Fruit fly (Drosophila melanogaster) Kc167 (cell line): ENCODE measurements around the gene Sgt.

ENCODE experiments used
- Myc ChIP-seq: fragments of >200 bp; optimal IDR thresholded peaks from 2 replicates; lab custom pipeline; 2017; ENCODE audit warnings: missing external identifiers
- Sin3A ChIP-seq: fragments of >200 bp; optimal IDR thresholded peaks from 2 replicates; lab custom pipeline; 2018; ENCODE audit warnings: missing external identifiers
- h ChIP-seq: fragments of >200 bp; optimal IDR thresholded peaks from 3 replicates; lab custom pipeline; 2018; ENCODE audit warnings: missing external identifiers
- insv ChIP-seq: fragments of >200 bp; optimal IDR thresholded peaks from 3 replicates; lab custom pipeline; 2018; ENCODE audit warnings: missing external identifiers
- psq ChIP-seq: fragments of >200 bp; optimal IDR thresholded peaks from 2 replicates; lab custom pipeline; 2017; ENCODE audit warnings: missing external identifiers
- ttk ChIP-seq: sonication (Bioruptor generic); optimal IDR thresholded peaks from 2 replicates; lab custom pipeline; 2017; ENCODE audit warnings: missing external identifiers

The Sgt gene

DNA sequence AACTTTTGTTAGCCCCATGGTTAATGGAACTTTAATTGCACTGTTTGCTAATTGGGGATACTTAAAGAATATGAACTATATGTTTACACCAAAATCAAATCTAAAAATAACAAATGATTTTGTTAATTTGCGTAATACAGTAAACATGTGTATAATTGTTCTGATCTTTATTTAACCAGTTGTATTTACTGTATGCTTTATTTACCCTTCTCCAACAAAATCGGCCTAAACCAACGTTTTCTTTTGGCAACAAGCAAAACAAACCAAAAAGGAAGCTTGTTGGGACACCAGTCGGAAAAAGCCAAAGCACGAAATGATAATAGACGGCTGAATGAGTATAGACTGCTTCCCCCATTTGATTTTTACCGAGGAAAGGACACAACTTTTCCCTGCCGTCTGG, 773 bp upstream of the Sgt start:
- TF ChIP-seq insv (no peak), h (lab: Kevin White, UChicago) (no peak), ttk (no peak), psq (lab: Kevin White, UChicago) (no peak), Sin3A (lab: Kevin White, UChicago) (no peak), Myc (lab: Kevin White, UChicago) (no peak)

- TF ChIP-seq psq (lab: Kevin White, UChicago) = no peak
- no peak for TF ChIP-seq h (lab: Kevin White, UChicago)
- TF ChIP-seq insv = no peak
- TF ChIP-seq Myc (lab: Kevin White, UChicago) = no peak
- TF ChIP-seq ttk = no peak
- no peak for TF ChIP-seq Sin3A (lab: Kevin White, UChicago)
These were observed 1.4 kb downstream of the Sgt start, which contains the start of gene BicD for dm6 chr2L:17472582-17473524. Gene BicD, minus strand, starts transcription at chr2L:17473215.

- TF ChIP-seq Myc (lab: Kevin White, UChicago) = no peak
- no peak for TF ChIP-seq h (lab: Kevin White, UChicago)
- TF ChIP-seq insv = no peak
- no peak for TF ChIP-seq Sin3A (lab: Kevin White, UChicago)
- no peak for TF ChIP-seq psq (lab: Kevin White, UChicago)
- TF ChIP-seq ttk = no peak
These were observed 6.3 kb downstream of the Sgt start, which contains the start of gene cass for dm6 chr2L:17477710-17478109. Gene cass, minus strand, starts transcription at chr2L:17477888.

dm6 chr2L:17480943-17481580, 9.7 kb downstream of the Sgt start, which contains the start of the genes fws and Lamtor3:
Gene fws, minus strand, starts transcription at chr2L:17481029.
Gene Lamtor3, plus strand, starts transcription at chr2L:17481231.
- TF ChIP-seq insv (no peak), Sin3A (lab: Kevin White, UChicago) (no peak), h (lab: Kevin White, UChicago) (no peak), Myc (lab: Kevin White, UChicago) (no peak), psq (lab: Kevin White, UChicago) (no peak), ttk (no peak)

DNA sequence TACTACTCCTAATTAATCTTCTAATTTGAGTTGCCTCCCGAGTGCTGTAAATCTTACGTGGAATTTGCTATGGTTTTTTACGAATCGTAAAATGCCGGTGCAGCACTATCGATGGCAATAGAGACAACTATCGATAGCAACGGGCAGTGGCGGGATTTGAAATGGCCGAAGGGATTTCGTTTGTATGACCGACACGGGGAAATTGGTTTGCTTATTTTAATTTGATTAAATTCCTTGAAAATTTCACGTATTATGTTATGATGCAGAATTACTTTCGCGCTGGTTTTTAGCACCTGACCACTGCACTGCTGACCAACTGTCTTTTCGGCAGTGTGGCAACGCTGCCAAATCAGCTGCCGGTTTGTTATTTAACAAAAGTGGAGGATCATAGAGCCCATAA, 12.8 kb downstream of the Sgt start, which contains the start of the genes GCS2beta and CG5131:
Gene GCS2beta, minus strand, starts transcription at position 134 of the 400 bp plus-strand sequence.
Gene CG5131, plus strand, starts transcription at position 328 of the 400 bp plus-strand sequence.
- TF ChIP-seq ttk = no peak
- no peak for TF ChIP-seq psq (lab: Kevin White, UChicago)
- no peak for TF ChIP-seq Sin3A (lab: Kevin White, UChicago)
- no peak for TF ChIP-seq h (lab: Kevin White, UChicago)
- no peak for TF ChIP-seq insv

- TF ChIP-seq Sin3A (lab: Kevin White, UChicago) (no peak), h (lab: Kevin White, UChicago) (no peak), psq (lab: Kevin White, UChicago) (no peak), Myc (lab: Kevin White, UChicago) (no peak), ttk (no peak), insv (no peak)
These were observed 14.1 kb downstream of the Sgt start, which contains the start of the genes CG43221 and CG43645 for dm6 chr2L:17485457-17485856. Gene CG43221, plus strand, starts transcription at chr2L:17485757. Gene CG43645, plus strand, starts transcription at chr2L:17485757.

dm6 chr2L:17486264-17486663, 14.9 kb downstream of the Sgt start, which contains the start of gene CG43220:
Gene CG43220, plus strand, starts transcription at chr2L:17486564.
- TF ChIP-seq h (lab: Kevin White, UChicago) (no peak), Sin3A (lab: Kevin White, UChicago) (no peak), psq (lab: Kevin White, UChicago) (no peak), ttk (no peak), Myc (lab: Kevin White, UChicago) (no peak), insv (no peak)

DNA sequence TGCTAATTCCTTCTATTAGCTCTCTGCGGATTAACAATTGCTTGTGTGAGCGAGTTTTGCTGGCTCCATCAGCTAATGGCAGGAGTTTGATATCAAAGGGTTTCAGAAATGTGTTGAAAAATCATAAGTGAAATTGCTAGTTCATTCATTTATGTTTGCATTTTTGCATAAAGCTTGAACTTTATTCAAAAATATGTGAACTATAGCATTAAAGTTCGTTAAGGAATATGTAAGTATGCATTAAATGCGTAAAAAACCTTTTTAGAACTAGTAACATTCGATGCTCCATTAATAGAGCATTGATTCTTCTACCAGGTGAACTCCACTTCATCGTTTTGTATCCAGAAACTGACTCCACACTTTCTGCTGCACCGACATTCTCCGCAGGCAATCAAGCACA, 21.3 kb downstream of the Sgt start:
- TF ChIP-seq psq (lab: Kevin White, UChicago) = no peak
- no peak for TF ChIP-seq h (lab: Kevin White, UChicago)
- TF ChIP-seq ttk = no peak
- no peak for TF ChIP-seq Myc (lab: Kevin White, UChicago)
- no peak for TF ChIP-seq insv
- no peak for TF ChIP-seq Sin3A (lab: Kevin White, UChicago)

DNA sequence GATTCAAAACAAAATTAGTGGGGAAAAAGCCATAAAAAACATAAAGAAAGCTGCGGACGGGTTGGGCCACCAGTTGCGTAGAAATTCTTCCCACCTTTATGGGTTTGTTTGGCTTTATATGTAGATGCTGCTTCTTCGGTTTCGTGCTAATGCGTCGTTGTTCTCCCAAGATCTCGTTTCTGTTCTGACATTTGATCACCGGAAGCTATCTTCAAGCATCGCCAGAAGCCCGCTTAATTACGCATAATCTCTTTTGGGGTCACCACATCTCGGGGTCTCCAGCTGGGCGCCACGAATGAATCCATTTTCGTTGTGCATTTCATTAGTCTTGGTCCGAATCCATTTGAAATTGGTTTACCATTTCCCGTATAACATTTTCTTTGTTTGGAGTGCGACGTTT, 24.4 kb downstream of the Sgt start:
- TF ChIP-seq psq (lab: Kevin White, UChicago) = no peak
- TF ChIP-seq ttk = no peak
- no peak for TF ChIP-seq Sin3A (lab: Kevin White, UChicago)
- TF ChIP-seq Myc (lab: Kevin White, UChicago) = no peak
- TF ChIP-seq h (lab: Kevin White, UChicago) = no peak
- TF ChIP-seq insv = no peak

dm6 chr2L:17497108-17497507, 25.7 kb downstream of the Sgt start, which contains the start of gene qua:
Gene qua, minus strand, starts transcription at chr2L:17497208.
- no peak for TF ChIP-seq psq (lab: Kevin White, UChicago)
- TF ChIP-seq ttk = no peak
- no peak for TF ChIP-seq Myc (lab: Kevin White, UChicago)

- no peak for TF ChIP-seq ttk
- TF ChIP-seq psq (lab: Kevin White, UChicago) = no peak
- no peak for TF ChIP-seq insv
- no peak for TF ChIP-seq Myc (lab: Kevin White, UChicago)
- TF ChIP-seq Sin3A (lab: Kevin White, UChicago) = no peak
- TF ChIP-seq h (lab: Kevin White, UChicago) = no peak
These were observed 27.3 kb downstream of the Sgt start, which contains the start of gene CG15142 for dm6 chr2L:17498721-17499120. Gene CG15142, minus strand, starts transcription at chr2L:17498821.
